Worm (Caenorhabditis elegans): Measurements from ENCODE around the gene ZK593.3.

ce11 chrIV:10904282-10904681 lies 11.2 kb upstream of the ZK593.3 start, which contains the start of gene ZK596.3:
- TF ChIP-seq R02D3.7 (tag; optimal IDR thresholded peaks at IDR 0.05) (no peak), mml-1 (tag; optimal IDR thresholded peaks at IDR 0.05) (no peak), unc-62 (GFP tag; optimal IDR thresholded peaks at IDR 0.05) (no peak), pha-4 (tag; optimal IDR thresholded peaks at IDR 0.05) (no peak), mdl-1 (tag; optimal IDR thresholded peaks at IDR 0.05) (no peak), fos-1 (tag; optimal IDR thresholded peaks at IDR 0.05) (no peak), elt-2 (tag; optimal IDR thresholded peaks at IDR 0.05) (no peak), zag-1 (tag; optimal IDR thresholded peaks at IDR 0.05) (no peak), nhr-25 (tag; optimal IDR thresholded peaks at IDR 0.05) (no peak)
